Worm (Caenorhabditis elegans) whole organism, young adult: ENCODE data around the gene hsp-12.3.

ENCODE experiments used
- B0261.1 ChIP-seq: sonication (generic microtip); optimal IDR thresholded peaks from 2 replicates; lab custom pipeline; 2016; ENCODE audit warnings: mild to moderate bottlenecking, missing genetic modification characterization, moderate library complexity, missing compliant biosample characterization
- C17E4.6 ChIP-seq: fragments of 200-800 bp; sonication (Bioruptor generic); IDR thresholded peaks from 2 replicates; pipeline ENCODE4 v1.3.6; 2022; ENCODE audit warnings: missing genetic modification reagents, missing genetic modification characterization, missing compliant biosample characterization
- D2030.7 ChIP-seq: fragments of 200-800 bp; sonication (Bioruptor generic); IDR thresholded peaks from 2 replicates; pipeline ENCODE4 v1.3.6; 2022; ENCODE audit warnings: missing genetic modification reagents, missing genetic modification characterization, missing compliant biosample characterization
- F10E7.11 ChIP-seq: sonication (generic microtip); optimal IDR thresholded peaks from 2 replicates; lab custom pipeline; 2017; ENCODE audit warnings: mild to moderate bottlenecking, missing genetic modification characterization, moderate library complexity, missing compliant biosample characterization
- F49E8.2 ChIP-seq: sonication (generic microtip); optimal IDR thresholded peaks from 3 replicates; lab custom pipeline; 2017; ENCODE audit warnings: missing genetic modification characterization, mild to moderate bottlenecking, missing compliant biosample characterization, antibody characterized with exemption, moderate library complexity; ENCODE audit not compliant: insufficient read depth
- F55B11.4 ChIP-seq: sonication (generic microtip); optimal IDR thresholded peaks from 2 replicates; lab custom pipeline; 2016; ENCODE audit warnings: missing compliant biosample characterization, missing genetic modification characterization, borderline replicate concordance; ENCODE audit not compliant: insufficient read depth
- F57C9.4 ChIP-seq: sonication (generic microtip); optimal IDR thresholded peaks from 2 replicates; lab custom pipeline; 2017; ENCODE audit warnings: mild to moderate bottlenecking, missing genetic modification characterization, missing compliant biosample characterization
- Y67H2A.10 ChIP-seq: fragments of 200-800 bp; sonication (Bioruptor generic); conservative IDR thresholded peaks from 2 replicates; pipeline ENCODE4 v1.3.6; 2022; ENCODE audit warnings: missing genetic modification reagents, missing genetic modification characterization, missing compliant biosample characterization
- ama-1 ChIP-seq, 3 experiments: fragments of 150-350 bp in 1 of 3; sonication (generic microtip) in 2 of 3; optimal IDR thresholded peaks; 2 replicates each; lab custom pipeline; 2014 to 2018; ENCODE audit warnings: missing biosample characterization in 2 of 3, missing genetic modification characterization in 2 of 3, missing genetic modification reagents in 2 of 3
- aptf-3 ChIP-seq: fragments of 200-800 bp; sonication (Bioruptor generic); IDR thresholded peaks from 2 replicates; pipeline ENCODE4 v1.3.6; 2022; ENCODE audit warnings: missing genetic modification characterization, missing compliant biosample characterization
- atf-7 ChIP-seq: sonication (generic microtip); optimal IDR thresholded peaks from 2 replicates; lab custom pipeline; 2017; ENCODE audit warnings: mild to moderate bottlenecking, missing genetic modification characterization, missing compliant biosample characterization
- cebp-1 ChIP-seq, 2 experiments: fragments of 200-800 bp in 1 of 2; sonication (Bioruptor generic) in 1 of 2; sonication (generic microtip) in 1 of 2; IDR thresholded peaks in 1 of 2; optimal IDR thresholded peaks in 1 of 2; 2 replicates each; pipeline versions ENCODE4 v1.3.6 to Lab custom; 2017 to 2022; ENCODE audit warnings: missing compliant biosample characterization in 2 of 2, missing genetic modification characterization in 2 of 2, mild to moderate bottlenecking in 1 of 2, missing genetic modification reagents in 1 of 2, moderate library complexity in 1 of 2
- cebp-2 ChIP-seq: fragments of 200-800 bp; sonication (Bioruptor generic); IDR thresholded peaks from 2 replicates; pipeline ENCODE4 v1.3.6; 2022; ENCODE audit warnings: missing genetic modification characterization, missing compliant biosample characterization
- ceh-40 ChIP-seq: fragments of 200-800 bp; sonication (Bioruptor generic); IDR thresholded peaks from 2 replicates; pipeline ENCODE4 v1.3.6; 2022; ENCODE audit warnings: missing genetic modification characterization, missing compliant biosample characterization
- ceh-58 ChIP-seq: fragments of 200-800 bp; sonication (Bioruptor generic); IDR thresholded peaks from 2 replicates; pipeline ENCODE4 v1.3.6; 2022; ENCODE audit warnings: missing genetic modification characterization, missing compliant biosample characterization
- egl-18 ChIP-seq: fragments of 200-800 bp; sonication (Bioruptor generic); IDR thresholded peaks from 2 replicates; pipeline ENCODE4 v1.3.6; 2022; ENCODE audit warnings: missing genetic modification reagents, missing genetic modification characterization, missing compliant biosample characterization
- egl-44 ChIP-seq: fragments of 200-800 bp; sonication (Bioruptor generic); IDR thresholded peaks from 2 replicates; pipeline ENCODE4 v1.3.6; 2022; ENCODE audit warnings: missing genetic modification reagents, missing genetic modification characterization, missing compliant biosample characterization
- fkh-3 ChIP-seq: sonication (generic microtip); optimal IDR thresholded peaks from 2 replicates; lab custom pipeline; 2016; ENCODE audit warnings: mild to moderate bottlenecking, missing genetic modification characterization, missing compliant biosample characterization
- hlh-12 ChIP-seq: sonication (generic microtip); optimal IDR thresholded peaks from 2 replicates; lab custom pipeline; 2016; ENCODE audit warnings: missing genetic modification characterization, missing compliant biosample characterization
- hrde-1 ChIP-seq: sonication (generic microtip); optimal IDR thresholded peaks from 2 replicates; lab custom pipeline; 2016; ENCODE audit warnings: missing genetic modification characterization, mild to moderate bottlenecking, missing compliant biosample characterization, moderate library complexity, missing genotype, missing genetic modification reagents, borderline replicate concordance
- lag-1 ChIP-seq: fragments of 200-800 bp; sonication (Bioruptor generic); IDR thresholded peaks from 2 replicates; pipeline ENCODE4 v1.3.6; 2022; ENCODE audit warnings: missing genetic modification reagents, missing genetic modification characterization, missing compliant biosample characterization
- let-607 ChIP-seq, 2 experiments: fragments of 200-800 bp in 1 of 2; sonication (Bioruptor generic) in 1 of 2; sonication (generic microtip) in 1 of 2; optimal IDR thresholded peaks; 2 replicates each; lab custom pipeline; 2016 to 2018; ENCODE audit warnings: mild to moderate bottlenecking in 2 of 2, missing compliant biosample characterization in 2 of 2, missing genetic modification characterization in 2 of 2, moderate library complexity in 2 of 2, missing genotype in 1 of 2
- lin-26 ChIP-seq: fragments of 200-800 bp; sonication (Bioruptor generic); IDR thresholded peaks from 2 replicates; pipeline ENCODE4 v1.3.6; 2022; ENCODE audit warnings: missing genetic modification reagents, missing genetic modification characterization, missing compliant biosample characterization
- lin-35 ChIP-seq, 3 experiments: fragments of 150-350 bp in 2 of 3; sonication (generic microtip) in 1 of 3; optimal IDR thresholded peaks; 2 replicates each; lab custom pipeline; 2014 to 2018; ENCODE audit warnings: missing biosample characterization in 3 of 3, missing genetic modification characterization in 3 of 3, missing genetic modification reagents in 3 of 3
- lir-1 ChIP-seq: fragments of 200-800 bp; sonication (Bioruptor generic); conservative IDR thresholded peaks from 2 replicates; pipeline ENCODE4 v1.3.6; 2022; ENCODE audit warnings: missing genetic modification reagents, missing genetic modification characterization, missing compliant biosample characterization
- lsl-1 ChIP-seq: fragments of 200-800 bp; sonication (Bioruptor generic); optimal IDR thresholded peaks from 2 replicates; lab custom pipeline; 2018; ENCODE audit warnings: mild to moderate bottlenecking, missing genetic modification characterization, moderate library complexity, missing compliant biosample characterization
- lsy-27 ChIP-seq: sonication (generic microtip); optimal IDR thresholded peaks from 2 replicates; lab custom pipeline; 2017; ENCODE audit warnings: missing genetic modification characterization, mild to moderate bottlenecking, missing compliant biosample characterization, antibody characterized with exemption, missing genotype, borderline replicate concordance; ENCODE audit not compliant: insufficient read depth
- madf-10 ChIP-seq: sonication (generic microtip); optimal IDR thresholded peaks from 2 replicates; lab custom pipeline; 2016; ENCODE audit warnings: mild to moderate bottlenecking, missing genetic modification characterization, missing compliant biosample characterization
- mcd-1 ChIP-seq: fragments of 200-800 bp; sonication (Bioruptor generic); IDR thresholded peaks from 2 replicates; pipeline ENCODE4 v1.3.6; 2022; ENCODE audit warnings: missing genetic modification reagents, missing genetic modification characterization, missing compliant biosample characterization
- mes-4 ChIP-seq: sonication (generic microtip); optimal IDR thresholded peaks from 2 replicates; lab custom pipeline; 2016; ENCODE audit warnings: missing genotype, missing genetic modification characterization, missing compliant biosample characterization
- nfyb-1 ChIP-seq: fragments of 200-800 bp; sonication (Bioruptor generic); IDR thresholded peaks from 2 replicates; pipeline ENCODE4 v1.3.6; 2022; ENCODE audit warnings: missing genetic modification reagents, missing genetic modification characterization, missing compliant biosample characterization
- nhr-179 ChIP-seq: sonication (generic microtip); optimal IDR thresholded peaks from 2 replicates; lab custom pipeline; 2016; ENCODE audit warnings: mild to moderate bottlenecking, missing genetic modification characterization, missing compliant biosample characterization
- nhr-27 ChIP-seq: fragments of 200-800 bp; sonication (Bioruptor generic); optimal IDR thresholded peaks from 2 replicates; lab custom pipeline; 2018; ENCODE audit warnings: mild to moderate bottlenecking, missing genetic modification characterization, moderate library complexity, missing compliant biosample characterization
- nhr-80 ChIP-seq: sonication (generic microtip); optimal IDR thresholded peaks from 2 replicates; lab custom pipeline; 2016; ENCODE audit warnings: missing genetic modification characterization, missing compliant biosample characterization
- pbrm-1 ChIP-seq: fragments of 200-800 bp; sonication (Bioruptor generic); IDR thresholded peaks from 2 replicates; pipeline ENCODE4 v1.3.6; 2022; ENCODE audit warnings: missing genetic modification reagents, missing genetic modification characterization, missing compliant biosample characterization
- pha-4 ChIP-seq: fragments of 150-350 bp; sonication (generic microtip); optimal IDR thresholded peaks from 2 replicates; lab custom pipeline; 2014; ENCODE audit warnings: missing biosample characterization, missing genetic modification reagents, missing genetic modification characterization
- rcor-1 ChIP-seq: fragments of 200-800 bp; sonication (Bioruptor generic); IDR thresholded peaks from 2 replicates; pipeline ENCODE4 v1.3.6; 2022; ENCODE audit warnings: missing genetic modification reagents, missing genetic modification characterization, missing compliant biosample characterization
- rec-8 ChIP-seq, 2 experiments: sonication (generic microtip); optimal IDR thresholded peaks; 2 replicates each; lab custom pipeline; 2016; ENCODE audit warnings: mild to moderate bottlenecking in 2 of 2, missing genetic modification characterization in 2 of 2, missing genetic modification reagents in 2 of 2, missing genotype in 2 of 2, missing biosample characterization in 1 of 2, missing compliant biosample characterization in 1 of 2, moderate library complexity in 1 of 2
- sptf-2 ChIP-seq: fragments of 200-800 bp; sonication (Bioruptor generic); optimal IDR thresholded peaks from 2 replicates; lab custom pipeline; 2018; ENCODE audit warnings: mild to moderate bottlenecking, missing genetic modification characterization, missing compliant biosample characterization
- tbp1 ChIP-seq: fragments of 200-800 bp; sonication (Bioruptor generic); optimal IDR thresholded peaks from 2 replicates; lab custom pipeline; 2018; ENCODE audit warnings: mild to moderate bottlenecking, missing genetic modification characterization, missing compliant biosample characterization
- tlf-1 ChIP-seq: fragments of 200-800 bp; sonication (Bioruptor generic); optimal IDR thresholded peaks from 2 replicates; lab custom pipeline; 2018; ENCODE audit warnings: mild to moderate bottlenecking, missing genetic modification characterization, missing compliant biosample characterization
- unc-130 ChIP-seq: sonication (generic microtip); optimal IDR thresholded peaks from 2 replicates; lab custom pipeline; 2016; ENCODE audit warnings: missing genetic modification reagents, missing genetic modification characterization, missing compliant biosample characterization
- xnd-1 ChIP-seq: sonication (generic microtip); optimal IDR thresholded peaks from 2 replicates; lab custom pipeline; 2016; ENCODE audit warnings: missing genotype, missing genetic modification reagents, missing genetic modification characterization, missing compliant biosample characterization
- ztf-22 ChIP-seq: fragments of 200-800 bp; sonication (Bioruptor generic); optimal IDR thresholded peaks from 2 replicates; lab custom pipeline; 2018; ENCODE audit warnings: mild to moderate bottlenecking, missing genetic modification characterization, moderate library complexity, missing compliant biosample characterization
- ztf-26 ChIP-seq: sonication (generic microtip); optimal IDR thresholded peaks from 2 replicates; lab custom pipeline; 2017; ENCODE audit warnings: missing genetic modification characterization, missing compliant biosample characterization

Gene hsp-12.3

DNA sequence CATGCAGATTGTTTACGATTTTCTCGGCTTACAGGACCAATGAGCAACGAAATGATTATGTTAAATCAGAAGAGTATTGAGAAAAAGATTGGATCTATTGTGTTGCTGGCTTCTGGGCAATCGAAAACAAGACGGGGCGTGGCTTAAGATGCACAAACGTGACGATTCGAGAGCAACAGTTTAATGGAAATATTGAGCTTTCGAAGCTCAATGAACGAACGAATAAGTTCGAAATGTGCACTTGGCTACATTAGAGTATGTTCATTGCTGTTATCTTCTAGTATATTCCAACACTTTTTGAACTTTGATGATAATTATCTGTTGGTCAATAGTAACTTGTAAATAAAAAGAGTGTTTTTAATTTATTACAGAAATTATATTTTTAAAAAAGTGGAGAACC is at the start of gene hsp-12.3:
hsp-12.3 (minus strand) TSS at position 101 of the 400 bp plus-strand sequence.
- TF ChIP-seq xnd-1 (tag; lab: Kevin White, UChicago) (no peak), egl-44 (no peak), ztf-22 (GFP tag; lab: Kevin White, UChicago) (no peak), lin-26 (no peak), atf-7 (tag; lab: Kevin White, UChicago) (no peak), madf-10 (tag; lab: Kevin White, UChicago) (no peak), ztf-26 (tag; lab: Kevin White, UChicago) (no peak), tlf-1 (GFP tag; lab: Kevin White, UChicago) (no peak), mcd-1 (GFP tag; lab: Robert Waterston, UW) (no peak), D2030.7 (GFP tag; lab: Robert Waterston, UW) (no peak), lsl-1 (no peak), mes-4 (no peak), lir-1 (GFP tag; lab: Robert Waterston, UW) (no peak), nfyb-1 (no peak), nhr-27 (tag; lab: Kevin White, UChicago) (no peak), lsy-27 (tag; lab: Kevin White, UChicago) (no peak), hlh-12 (tag; lab: Kevin White, UChicago) (no peak)

DNA sequence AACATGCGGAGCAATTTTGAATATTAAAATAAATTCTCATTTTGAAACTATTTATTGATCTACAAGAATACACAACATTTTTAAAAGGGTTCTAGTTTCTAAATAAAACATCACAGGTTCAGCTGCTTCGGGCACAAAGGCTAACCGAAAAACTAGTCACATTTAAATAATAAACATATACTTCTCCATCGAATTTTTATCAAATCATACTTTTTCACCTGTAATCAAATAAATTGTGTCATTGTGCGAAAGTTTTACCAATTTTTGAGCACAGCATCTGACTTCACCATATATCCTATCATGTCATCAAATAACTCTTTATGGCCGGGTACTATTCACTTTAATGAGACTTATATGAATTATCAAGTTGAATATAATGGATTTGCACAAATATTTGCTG is 45.0 kb upstream of the hsp-12.3 start, which contains the start of gene sru-6:
sru-6 (plus strand) TSS at position 301 of the 400 bp plus-strand sequence.
- no peak for TF ChIP-seq ceh-40 (GFP tag; lab: Robert Waterston, UW)
- no peak for TF ChIP-seq tlf-1 (GFP tag; lab: Kevin White, UChicago)
- TF ChIP-seq lir-1 (GFP tag; lab: Robert Waterston, UW) = no peak
- TF ChIP-seq ceh-58 (GFP tag; lab: Robert Waterston, UW) = no peak
- no peak for TF ChIP-seq tbp1 (GFP tag; lab: Kevin White, UChicago)
- TF ChIP-seq nhr-179 (tag; lab: Kevin White, UChicago) = no peak
- no peak for TF ChIP-seq let-607 (tag; optimal IDR thresholded peaks at IDR 0.05; lab: Kevin White, UChicago)
- TF ChIP-seq rec-8 (tag; optimal IDR thresholded peaks at IDR 0.05; lab: Kevin White, UChicago) = no peak
- TF ChIP-seq F49E8.2 = no peak
- no peak for TF ChIP-seq B0261.1 (tag; lab: Kevin White, UChicago)
- TF ChIP-seq F57C9.4 (tag; lab: Kevin White, UChicago) = no peak
- no peak for TF ChIP-seq sptf-2 (GFP tag; lab: Kevin White, UChicago)
- TF ChIP-seq rcor-1 (GFP tag; lab: Robert Waterston, UW) = no peak
- no peak for TF ChIP-seq F55B11.4
- TF ChIP-seq fkh-3 (tag; lab: Kevin White, UChicago) = no peak
- TF ChIP-seq hlh-12 (tag; lab: Kevin White, UChicago) = no peak
- no peak for TF ChIP-seq ama-1 (optimal IDR thresholded peaks at IDR 0.05; lab: Kevin White, UChicago)
- TF ChIP-seq ama-1 (GFP tag; optimal IDR thresholded peaks at IDR 0.05; lab: Kevin White, UChicago) = no peak
- TF ChIP-seq pha-4 (tag; lab: Kevin White, UChicago) = no peak

DNA sequence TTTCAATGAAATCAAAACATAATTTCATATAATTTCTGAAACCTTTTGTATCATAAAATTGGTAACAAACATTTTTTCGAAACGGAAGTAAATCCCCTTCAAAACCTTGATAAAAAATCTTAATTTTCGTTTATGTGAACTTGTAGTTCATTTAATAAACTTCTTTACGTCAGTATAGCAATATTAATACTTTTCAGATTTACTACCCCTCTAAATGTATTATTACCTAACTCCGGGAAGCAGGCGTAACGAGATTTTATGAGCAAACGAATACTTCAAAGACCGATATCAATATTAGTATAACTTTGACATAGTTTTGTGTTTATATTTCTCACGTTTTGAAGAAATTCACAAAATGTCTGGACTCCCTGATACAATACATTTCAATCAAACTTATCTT is 43.0 kb upstream of the hsp-12.3 start, which contains the start of gene sru-1:
sru-1 (plus strand) TSS at position 301 of the 400 bp plus-strand sequence.
- TF ChIP-seq F10E7.11 (tag; lab: Kevin White, UChicago) (no peak), pbrm-1 (GFP tag; lab: Robert Waterston, UW) (no peak), cebp-2 (GFP tag; lab: Robert Waterston, UW) (no peak), hrde-1 (tag; lab: Kevin White, UChicago) (no peak), tbp1 (GFP tag; lab: Kevin White, UChicago) (no peak), lag-1 (GFP tag; lab: Robert Waterston, UW) (no peak), nhr-80 (no peak), ztf-22 (GFP tag; lab: Kevin White, UChicago) (no peak), lin-35 (GFP tag; optimal IDR thresholded peaks at IDR 0.05; lab: Kevin White, UChicago) (no peak), Y67H2A.10 (no peak), madf-10 (tag; lab: Kevin White, UChicago) (no peak), aptf-3 (GFP tag; lab: Robert Waterston, UW) (no peak), unc-130 (GFP tag; lab: Kevin White, UChicago) (no peak), cebp-1 (GFP tag; IDR thresholded peaks at IDR 0.05; lab: Robert Waterston, UW) (no peak), cebp-1 (tag; optimal IDR thresholded peaks at IDR 0.05; lab: Kevin White, UChicago) (no peak), C17E4.6 (GFP tag; lab: Robert Waterston, UW) (no peak), tlf-1 (GFP tag; lab: Kevin White, UChicago) (no peak), egl-18 (GFP tag; lab: Robert Waterston, UW) (no peak)
